Worm (Caenorhabditis elegans): ENCODE measurements around the gene nhr-149.

Gene nhr-149

DNA sequence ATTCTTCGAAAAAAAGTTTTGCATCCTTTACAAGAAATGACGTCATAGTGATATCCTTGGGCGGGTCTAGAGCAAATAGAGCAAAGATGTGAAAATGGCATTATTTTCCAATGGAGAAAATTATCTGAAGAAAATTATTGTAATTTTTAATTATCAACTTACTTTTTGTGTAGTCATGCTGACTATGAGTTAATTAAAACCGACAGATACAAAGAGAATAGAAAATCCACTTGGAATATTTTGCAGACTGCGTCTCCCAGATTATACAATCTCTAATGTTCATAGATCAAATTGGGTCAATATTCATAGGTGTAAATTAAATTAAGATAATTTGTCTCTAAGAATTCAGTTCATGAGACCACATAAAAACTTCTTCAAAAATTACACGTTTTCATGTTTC lies at the start of gene nhr-149:
TSS of gene nhr-149 (minus strand) at position 101 of the 400 bp plus-strand sequence.
- no peak for TF ChIP-seq ZK185.1 (tag; optimal IDR thresholded peaks at IDR 0.05; ENCODE audit: poor library complexity, severe bottlenecking)

DNA sequence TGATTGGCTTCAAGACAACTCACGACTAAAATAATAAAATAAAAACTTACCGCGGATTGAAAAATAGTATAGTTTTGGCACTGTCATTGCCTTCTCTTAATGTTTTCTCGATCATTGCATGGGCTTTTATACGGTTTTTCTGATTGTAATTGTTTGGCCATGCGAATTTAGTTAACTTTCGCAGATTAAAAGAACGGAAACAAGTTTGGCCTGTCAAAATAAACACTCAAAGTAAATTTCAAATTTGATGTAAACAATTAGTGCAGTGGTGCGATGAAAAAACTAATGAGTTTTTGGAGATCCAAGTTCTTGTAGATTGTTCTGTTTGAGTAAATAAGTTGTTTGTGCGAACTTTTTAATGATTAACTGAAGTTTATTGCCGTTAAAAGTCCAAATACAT lies 49.8 kb upstream of the nhr-149 start, which contains the start of gene gst-41:
TSS of gene gst-41 (minus strand) at position 101 of the 400 bp plus-strand sequence.
- TF ChIP-seq F37B4.10 (GFP tag; IDR thresholded peaks at IDR 0.05) (no peak), cebp-1 (GFP tag; IDR thresholded peaks at IDR 0.05) (no peak), cebp-1 (tag; optimal IDR thresholded peaks at IDR 0.05) (no peak), F57A8.1 (GFP tag; optimal IDR thresholded peaks at IDR 0.05) (no peak), zim-3 (tag; optimal IDR thresholded peaks at IDR 0.05) (no peak), tbp1 (GFP tag; optimal IDR thresholded peaks at IDR 0.05) (no peak), zfh-2 (GFP tag; conservative IDR thresholded peaks at IDR 0.05) (no peak), F49E8.2 (tag; optimal IDR thresholded peaks at IDR 0.05; ENCODE audit: insufficient read depth) (no peak), ceh-27 (GFP tag; optimal IDR thresholded peaks at IDR 0.05) (no peak), ztf-28 (GFP tag; IDR thresholded peaks at IDR 0.05) (no peak), nhr-179 (tag; optimal IDR thresholded peaks at IDR 0.05) (no peak), sptf-2 (GFP tag; optimal IDR thresholded peaks at IDR 0.05) (no peak), B0261.1 (tag; optimal IDR thresholded peaks at IDR 0.05) (no peak), lin-26 (GFP tag; IDR thresholded peaks at IDR 0.05) (no peak), ccch-3 (GFP tag; optimal IDR thresholded peaks at IDR 0.05) (no peak)

DNA sequence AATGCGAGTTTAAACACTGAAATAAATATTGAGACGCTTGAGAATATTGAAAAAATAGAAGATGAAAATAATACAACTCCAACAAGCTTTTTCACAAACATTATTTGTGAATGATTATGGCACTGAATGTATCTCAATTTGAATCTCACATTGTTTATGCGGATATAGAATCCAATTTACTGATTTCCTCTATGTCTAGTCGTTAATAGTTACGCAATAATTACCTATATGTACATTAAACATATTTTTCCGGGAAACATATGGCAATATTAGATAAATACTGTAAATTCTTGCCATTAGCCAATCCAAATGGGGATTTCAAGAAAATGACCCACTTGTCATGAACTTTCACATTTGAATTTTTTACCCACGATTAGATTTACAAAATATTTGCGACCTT lies 45.9 kb upstream of the nhr-149 start, which contains the start of gene srx-9:
TSS of gene srx-9 (minus strand) at position 101 of the 400 bp plus-strand sequence.
- TF ChIP-seq attf-6 (GFP tag; IDR thresholded peaks at IDR 0.05) (no peak), lsl-1 (GFP tag; optimal IDR thresholded peaks at IDR 0.05) (no peak), F23B12.7 (tag; optimal IDR thresholded peaks at IDR 0.05; ENCODE audit: insufficient read depth) (no peak), ztf-26 (tag; optimal IDR thresholded peaks at IDR 0.05) (no peak), hlh-26 (GFP tag; conservative IDR thresholded peaks at IDR 0.05) (no peak), B0261.1 (tag; optimal IDR thresholded peaks at IDR 0.05) (no peak), K11D2.4 (GFP tag; IDR thresholded peaks at IDR 0.05) (no peak)

DNA sequence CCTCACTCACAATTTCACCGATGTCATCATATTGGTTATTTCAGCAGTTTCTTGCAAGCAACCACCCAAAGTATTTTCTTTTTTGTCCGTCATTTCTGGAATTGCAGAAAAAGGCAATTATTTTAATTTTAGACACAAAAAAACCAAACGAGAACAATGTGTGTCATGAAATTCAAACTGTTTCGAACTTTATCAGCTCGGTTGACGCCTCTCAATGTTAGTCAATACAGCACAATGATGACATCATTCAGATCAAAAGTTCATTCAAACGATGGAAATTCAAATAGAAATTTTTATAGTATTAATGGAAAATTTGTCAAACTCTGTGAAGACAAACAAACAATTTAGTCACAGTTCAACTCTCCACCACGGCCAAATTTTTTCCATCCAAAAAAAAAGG lies 42.5 kb upstream of the nhr-149 start, which contains the start of gene fbxa-105:
TSS of gene fbxa-105 (minus strand) at position 97 of the 400 bp plus-strand sequence.
- no peak for TF ChIP-seq nhr-90 (tag; optimal IDR thresholded peaks at IDR 0.05)
- TF ChIP-seq ztf-26 (tag; optimal IDR thresholded peaks at IDR 0.05) = no peak
- TF ChIP-seq Y53F4B.3 (GFP tag; IDR thresholded peaks at IDR 0.05) = no peak
- TF ChIP-seq him-1 (tag; optimal IDR thresholded peaks at IDR 0.05) = no peak
- no peak for TF ChIP-seq egrh-3 (GFP tag; IDR thresholded peaks at IDR 0.05)
- TF ChIP-seq nhr-80 (tag; optimal IDR thresholded peaks at IDR 0.05) = peak; percentile 34
- TF ChIP-seq snpc-3.4 (tag; optimal IDR thresholded peaks at IDR 0.05) = no peak
- TF ChIP-seq aptf-2 (GFP tag; conservative IDR thresholded peaks at IDR 0.05) = no peak

DNA sequence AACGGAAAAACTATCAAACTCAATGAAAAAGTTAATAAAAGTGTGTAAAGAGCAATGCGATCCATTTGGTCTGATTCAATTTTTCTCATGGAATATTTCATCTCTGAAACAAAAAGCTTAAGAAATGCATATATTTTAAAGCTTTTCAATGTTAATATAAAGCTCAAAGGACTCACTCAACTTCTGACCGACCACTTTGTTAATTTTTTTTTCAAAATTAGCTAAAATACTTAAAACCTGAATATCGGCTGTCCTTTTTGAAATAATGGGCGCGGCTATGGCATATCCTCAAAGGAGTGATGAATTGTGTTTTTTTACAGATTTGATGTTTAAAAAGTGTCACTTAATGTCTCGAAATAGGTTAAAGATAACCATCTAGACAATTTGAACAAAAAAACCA lies 40.3 kb upstream of the nhr-149 start, which contains the start of gene C02H6.1:
TSS of gene C02H6.1 (minus strand) at position 101 of the 400 bp plus-strand sequence.
- TF ChIP-seq nhr-27 (tag; optimal IDR thresholded peaks at IDR 0.05) (no peak), nhr-179 (tag; optimal IDR thresholded peaks at IDR 0.05) (no peak), nfya-1 (tag; optimal IDR thresholded peaks at IDR 0.05; ENCODE audit: borderline replicate concordance, insufficient read depth) (no peak), F49E8.2 (tag; optimal IDR thresholded peaks at IDR 0.05; ENCODE audit: insufficient read depth) (no peak), lir-1 (GFP tag; conservative IDR thresholded peaks at IDR 0.05) (no peak), ceh-100 (GFP tag; IDR thresholded peaks at IDR 0.05) (no peak), hsf-1 (GFP tag; IDR thresholded peaks at IDR 0.05) (no peak), ztf-26 (tag; optimal IDR thresholded peaks at IDR 0.05) (no peak)
